Fruit fly (Drosophila melanogaster): ENCODE results near the gene twy.

Gene twy

dm6 chr3L:11814655-11815054 lies 21.6 kb upstream of the twy start, which contains the start of gene Cubn2:
Cubn2 (minus strand) TSS chr3L:11814755.
- TF ChIP-seq CG9948 (tag; optimal IDR thresholded peaks at IDR 0.05) (no peak), EcR (GFP tag; optimal IDR thresholded peaks at IDR 0.05) (no peak), CG15710 (tag; optimal IDR thresholded peaks at IDR 0.05) (no peak), CG10348 (GFP tag; IDR thresholded peaks at IDR 0.05) (no peak), rn (GFP tag; IDR thresholded peaks at IDR 0.05) (no peak), Pif1A (GFP tag; optimal IDR thresholded peaks at IDR 0.05) (no peak), CG34367 (tag; optimal IDR thresholded peaks at IDR 0.05) (no peak), Ets98B (GFP tag; IDR thresholded peaks at IDR 0.05) (no peak), D1 (tag; optimal IDR thresholded peaks at IDR 0.05) (no peak), CG12605 (GFP tag; IDR thresholded peaks at IDR 0.05) (no peak), CG17806 (tag; optimal IDR thresholded peaks at IDR 0.05) (no peak), CG13204 (GFP tag; optimal IDR thresholded peaks at IDR 0.05) (no peak), CG4496 (GFP tag; IDR thresholded peaks at IDR 0.05) (no peak), gl (tag; optimal IDR thresholded peaks at IDR 0.05) (no peak), Pif1B (GFP tag; optimal IDR thresholded peaks at IDR 0.05) (no peak), CG14655 (GFP tag; optimal IDR thresholded peaks at IDR 0.05) (no peak), fd96Ca (GFP tag; IDR thresholded peaks at IDR 0.05) (no peak), CG8301 (tag; optimal IDR thresholded peaks at IDR 0.05) (no peak)

- no peak for TF ChIP-seq CG10348 (GFP tag; IDR thresholded peaks at IDR 0.05)
- no peak for TF ChIP-seq CG32121 (GFP tag; IDR thresholded peaks at IDR 0.05)
- no peak for TF ChIP-seq CG4496 (GFP tag; IDR thresholded peaks at IDR 0.05)
- no peak for TF ChIP-seq EcR (GFP tag; optimal IDR thresholded peaks at IDR 0.05)
- no peak for TF ChIP-seq CG15710 (tag; optimal IDR thresholded peaks at IDR 0.05)
- TF ChIP-seq CG13204 (GFP tag; optimal IDR thresholded peaks at IDR 0.05) = no peak
- TF ChIP-seq Pif1B (GFP tag; optimal IDR thresholded peaks at IDR 0.05) = no peak
- no peak for TF ChIP-seq gl (tag; optimal IDR thresholded peaks at IDR 0.05)
- TF ChIP-seq CG34367 (tag; optimal IDR thresholded peaks at IDR 0.05) = no peak
- TF ChIP-seq Ets98B (GFP tag; IDR thresholded peaks at IDR 0.05) = no peak
- TF ChIP-seq D1 (tag; optimal IDR thresholded peaks at IDR 0.05) = no peak
- TF ChIP-seq CG8301 (tag; optimal IDR thresholded peaks at IDR 0.05) = no peak
- TF ChIP-seq CG8159 (tag; optimal IDR thresholded peaks at IDR 0.05) = no peak
- no peak for TF ChIP-seq Pif1A (GFP tag; optimal IDR thresholded peaks at IDR 0.05)
These were observed 8.5 kb upstream of the twy start for dm6 chr3L:11801622-11802021.

dm6 chr3L:11800761-11801160 lies 7.7 kb upstream of the twy start, which contains the start of gene Gcat:
Gcat (minus strand) TSS chr3L:11800861.
- TF ChIP-seq CG12605 (GFP tag; IDR thresholded peaks at IDR 0.05) = no peak
- TF ChIP-seq gl (tag; optimal IDR thresholded peaks at IDR 0.05) = no peak
- no peak for TF ChIP-seq rn (GFP tag; IDR thresholded peaks at IDR 0.05)
- no peak for TF ChIP-seq CG8159 (tag; optimal IDR thresholded peaks at IDR 0.05)
- no peak for TF ChIP-seq CG8301 (tag; optimal IDR thresholded peaks at IDR 0.05)
- no peak for TF ChIP-seq D1 (tag; optimal IDR thresholded peaks at IDR 0.05)
- TF ChIP-seq Pif1B (GFP tag; optimal IDR thresholded peaks at IDR 0.05) = no peak
- TF ChIP-seq Snoo (tag; optimal IDR thresholded peaks at IDR 0.05) = no peak
- TF ChIP-seq CG15710 (tag; optimal IDR thresholded peaks at IDR 0.05) = no peak
- no peak for TF ChIP-seq CG32121 (GFP tag; IDR thresholded peaks at IDR 0.05)
- TF ChIP-seq Pif1A (GFP tag; optimal IDR thresholded peaks at IDR 0.05) = no peak
- no peak for TF ChIP-seq CG14655 (GFP tag; optimal IDR thresholded peaks at IDR 0.05)

dm6 chr3L:11795440-11795983 lies 2.4 kb upstream of the twy start, which contains the start of gene Klp68D:
Klp68D (plus strand) TSS chr3L:11795614.
- TF ChIP-seq CG4496 (GFP tag; IDR thresholded peaks at IDR 0.05) = no peak
- TF ChIP-seq D1 (tag; optimal IDR thresholded peaks at IDR 0.05) = no peak
- TF ChIP-seq EcR (GFP tag; optimal IDR thresholded peaks at IDR 0.05) = no peak
- no peak for TF ChIP-seq CG15710 (tag; optimal IDR thresholded peaks at IDR 0.05)
- no peak for TF ChIP-seq gl (tag; optimal IDR thresholded peaks at IDR 0.05)
- TF ChIP-seq CG10348 (GFP tag; IDR thresholded peaks at IDR 0.05) = no peak
- no peak for TF ChIP-seq CG8159 (tag; optimal IDR thresholded peaks at IDR 0.05)
- TF ChIP-seq CG17806 (tag; optimal IDR thresholded peaks at IDR 0.05) = no peak
- TF ChIP-seq CG12605 (GFP tag; IDR thresholded peaks at IDR 0.05) = no peak
- no peak for TF ChIP-seq rn (GFP tag; IDR thresholded peaks at IDR 0.05)
- no peak for TF ChIP-seq Ets98B (GFP tag; IDR thresholded peaks at IDR 0.05)
- no peak for TF ChIP-seq fd96Ca (GFP tag; IDR thresholded peaks at IDR 0.05)
- TF ChIP-seq CG34367 (tag; optimal IDR thresholded peaks at IDR 0.05) = no peak
- no peak for TF ChIP-seq CG13204 (GFP tag; optimal IDR thresholded peaks at IDR 0.05)
- no peak for TF ChIP-seq CG32121 (GFP tag; IDR thresholded peaks at IDR 0.05)
- TF ChIP-seq Pif1A (GFP tag; optimal IDR thresholded peaks at IDR 0.05) = no peak

- no peak for TF ChIP-seq CG13204 (GFP tag; optimal IDR thresholded peaks at IDR 0.05)
- TF ChIP-seq Pif1A (GFP tag; optimal IDR thresholded peaks at IDR 0.05) = no peak
- peak; percentile 19 for TF ChIP-seq CG17806 (tag; optimal IDR thresholded peaks at IDR 0.05)
- no peak for TF ChIP-seq CG10348 (GFP tag; IDR thresholded peaks at IDR 0.05)
- no peak for TF ChIP-seq CG34367 (tag; optimal IDR thresholded peaks at IDR 0.05)
- no peak for TF ChIP-seq CG8301 (tag; optimal IDR thresholded peaks at IDR 0.05)
- TF ChIP-seq EcR (GFP tag; optimal IDR thresholded peaks at IDR 0.05) = no peak
These were observed 3.3 kb downstream of the twy start, which contains the start of gene Pi3K68D for dm6 chr3L:11789773-11790172. Pi3K68D (minus strand) TSS chr3L:11790013.

dm6 chr3L:11788936-11789352 lies 4.1 kb downstream of the twy start:
- TF ChIP-seq CG13204 (GFP tag; optimal IDR thresholded peaks at IDR 0.05) (no peak), rn (GFP tag; IDR thresholded peaks at IDR 0.05) (no peak), CG14655 (GFP tag; optimal IDR thresholded peaks at IDR 0.05) (no peak), CG15710 (tag; optimal IDR thresholded peaks at IDR 0.05) (no peak), Ets98B (GFP tag; IDR thresholded peaks at IDR 0.05) (0 out of 2 replicates have a peak, but pooled peaks have one; percentile 4), CG4496 (GFP tag; IDR thresholded peaks at IDR 0.05) (no peak), D1 (tag; optimal IDR thresholded peaks at IDR 0.05) (no peak)
